Worm (Caenorhabditis elegans): ENCODE data around the gene clh-6.

The clh-6 gene

ce11 chrV:12038783-12039182 is 24.4 kb downstream of the clh-6 start:
- TF ChIP-seq nhr-11 (tag; optimal IDR thresholded peaks at IDR 0.05) (no peak), T23F11.4 (GFP tag; optimal IDR thresholded peaks at IDR 0.05) (no peak), ceh-2 (tag; optimal IDR thresholded peaks at IDR 0.05) (peak; percentile 42), ama-1 (optimal IDR thresholded peaks at IDR 0.05) (no peak), dmd-4 (tag; optimal IDR thresholded peaks at IDR 0.05; ENCODE audit: borderline replicate concordance) (no peak), ceh-18 (tag; optimal IDR thresholded peaks at IDR 0.05) (peak; percentile 10), K02D7.2 (tag; optimal IDR thresholded peaks at IDR 0.05) (no peak), ceh-9 (tag; optimal IDR thresholded peaks at IDR 0.05) (no peak), odd-2 (tag; optimal IDR thresholded peaks at IDR 0.05) (no peak), ceh-14 (tag; optimal IDR thresholded peaks at IDR 0.05) (no peak), ceh-22 (tag; optimal IDR thresholded peaks at IDR 0.05) (no peak), pag-3 (tag; optimal IDR thresholded peaks at IDR 0.05; ENCODE audit: borderline replicate concordance) (no peak), C38D4.7 (GFP tag; optimal IDR thresholded peaks at IDR 0.05) (no peak), tbx-2 (tag; optimal IDR thresholded peaks at IDR 0.05) (peak; percentile 65), ceh-30 (tag; optimal IDR thresholded peaks at IDR 0.05) (no peak), pqm-1 (tag; optimal IDR thresholded peaks at IDR 0.05) (no peak), elt-2 (tag; optimal IDR thresholded peaks at IDR 0.05) (no peak), fkh-10 (GFP tag; optimal IDR thresholded peaks at IDR 0.05) (no peak), madf-2 (tag; optimal IDR thresholded peaks at IDR 0.05) (no peak), sdc-2 (tag; optimal IDR thresholded peaks at IDR 0.05) (peak; percentile 56), unc-42 (tag; optimal IDR thresholded peaks at IDR 0.05) (no peak), gmeb-2 (tag; optimal IDR thresholded peaks at IDR 0.05) (no peak), tbx-7 (tag; optimal IDR thresholded peaks at IDR 0.05) (no peak), hlh-6 (tag; optimal IDR thresholded peaks at IDR 0.05) (peak; percentile 26), elt-4 (tag; optimal IDR thresholded peaks at IDR 0.05) (no peak), nhr-232 (tag; optimal IDR thresholded peaks at IDR 0.05) (no peak), zip-5 (tag; optimal IDR thresholded peaks at IDR 0.05) (no peak), dve-1 (tag; optimal IDR thresholded peaks at IDR 0.05) (no peak), hlh-8 (tag; optimal IDR thresholded peaks at IDR 0.05) (no peak), rnt-1 (tag; optimal IDR thresholded peaks at IDR 0.05) (no peak), pha-2 (tag; optimal IDR thresholded peaks at IDR 0.05) (no peak), syd-9 (tag; optimal IDR thresholded peaks at IDR 0.05) (peak; percentile 51), che-1 (tag; optimal IDR thresholded peaks at IDR 0.05) (no peak), ceh-24 (tag; optimal IDR thresholded peaks at IDR 0.05) (no peak), ceh-19 (GFP tag; optimal IDR thresholded peaks at IDR 0.05) (no peak), sox-2 (GFP tag; IDR thresholded peaks at IDR 0.05) (no peak), hlh-15 (tag; optimal IDR thresholded peaks at IDR 0.05) (no peak), F13H6.1 (tag; optimal IDR thresholded peaks at IDR 0.05) (peak; percentile 33), K09A11.1 (tag; optimal IDR thresholded peaks at IDR 0.05; ENCODE audit: insufficient read depth) (no peak), unc-3 (GFP tag; conservative IDR thresholded peaks at IDR 0.05) (no peak), unc-3 (tag; optimal IDR thresholded peaks at IDR 0.05) (no peak), npax-4 (tag; optimal IDR thresholded peaks at IDR 0.05) (no peak), pat-9 (tag; optimal IDR thresholded peaks at IDR 0.05) (no peak), lim-6 (tag; optimal IDR thresholded peaks at IDR 0.05) (no peak), nfya-1 (tag; optimal IDR thresholded peaks at IDR 0.05) (no peak), hlh-13 (GFP tag; optimal IDR thresholded peaks at IDR 0.05) (no peak), C08G9.2 (tag; optimal IDR thresholded peaks at IDR 0.05) (peak; percentile 34), ttx-3 (tag; optimal IDR thresholded peaks at IDR 0.05) (no peak), hlh-30 (tag; optimal IDR thresholded peaks at IDR 0.05; ENCODE audit: insufficient read depth) (no peak), ets-4 (tag; optimal IDR thresholded peaks at IDR 0.05) (no peak), Y22D7AL.16 (tag; optimal IDR thresholded peaks at IDR 0.05) (no peak), ahr-1 (tag; optimal IDR thresholded peaks at IDR 0.05) (no peak), ceh-45 (GFP tag; IDR thresholded peaks at IDR 0.05) (no peak), fax-1 (tag; optimal IDR thresholded peaks at IDR 0.05) (no peak), pros-1 (tag; optimal IDR thresholded peaks at IDR 0.05) (peak; percentile 46)
